Worm (Caenorhabditis elegans) whole organism, early embryonic: ENCODE measurements around the gene irld-66.

Experiments
- B0310.2 ChIP-seq: sonication (generic microtip); optimal IDR thresholded peaks from 2 replicates; lab custom pipeline; 2016; ENCODE audit warnings: mild to moderate bottlenecking, missing genetic modification characterization, missing compliant biosample characterization
- F13C5.2 ChIP-seq: sonication (generic microtip); optimal IDR thresholded peaks from 2 replicates; lab custom pipeline; 2017; ENCODE audit warnings: mild to moderate bottlenecking, missing genetic modification characterization, inconsistent platforms, missing compliant biosample characterization
- aly-1 ChIP-seq: sonication (generic microtip); optimal IDR thresholded peaks from 2 replicates; lab custom pipeline; 2016; ENCODE audit warnings: missing genetic modification characterization, missing compliant biosample characterization
- ama-1 ChIP-seq: fragments of 150-350 bp; optimal IDR thresholded peaks from 2 replicates; lab custom pipeline; 2014
- flt-1 ChIP-seq: fragments of 200-800 bp; sonication (Bioruptor generic); IDR thresholded peaks from 2 replicates; pipeline ENCODE4 v1.3.6; 2022; ENCODE audit warnings: missing genetic modification characterization, missing compliant biosample characterization
- hmg-4 ChIP-seq: fragments of 200-800 bp; sonication (Bioruptor generic); optimal IDR thresholded peaks from 2 replicates; lab custom pipeline; 2018; ENCODE audit warnings: mild to moderate bottlenecking, missing genetic modification characterization, missing compliant biosample characterization
- hnd-1 ChIP-seq: sonication (generic microtip); optimal IDR thresholded peaks from 2 replicates; lab custom pipeline; 2016; ENCODE audit warnings: missing genetic modification characterization, missing compliant biosample characterization
- scrt-1 ChIP-seq: fragments of 200-800 bp; sonication (Bioruptor generic); IDR thresholded peaks from 2 replicates; pipeline ENCODE4 v1.3.6; 2022; ENCODE audit warnings: missing genetic modification characterization, missing compliant biosample characterization
- tbx-11 ChIP-seq: fragments of 200-800 bp; sonication (Bioruptor generic); IDR thresholded peaks from 2 replicates; pipeline ENCODE4 v1.3.6; 2022; ENCODE audit warnings: missing genetic modification characterization, missing compliant biosample characterization
- tra-4 ChIP-seq: sonication (generic microtip); optimal IDR thresholded peaks from 2 replicates; lab custom pipeline; 2017; ENCODE audit warnings: missing genetic modification characterization, missing compliant biosample characterization

DNA sequence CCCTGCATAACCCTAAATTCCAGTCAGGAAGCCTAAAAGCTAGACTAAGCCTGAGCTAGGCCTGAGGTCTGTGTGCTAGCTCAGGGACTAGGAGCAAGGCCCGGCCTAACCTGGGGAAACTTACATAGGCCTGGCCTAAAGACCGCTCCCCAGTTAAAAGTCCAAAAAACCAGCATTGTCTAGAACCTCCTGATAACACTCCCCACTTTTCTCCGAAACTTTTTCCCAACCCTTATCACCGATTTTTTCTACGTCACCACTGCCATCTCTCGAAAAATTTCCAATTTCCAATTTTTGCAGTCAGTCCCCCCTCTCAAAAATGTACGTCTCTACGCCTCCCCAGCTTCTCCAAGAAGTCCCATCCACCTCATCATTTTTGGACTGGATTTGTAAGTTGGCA is 17.0 kb downstream of the irld-66 start, which contains the start of gene ZK355.2:
- TF ChIP-seq ama-1 (lab: Kevin White, UChicago), result no peak
- no peak for TF ChIP-seq hnd-1 (tag; lab: Kevin White, UChicago)
- TF ChIP-seq scrt-1 (GFP tag; lab: Robert Waterston, UW), result no peak
- no peak for TF ChIP-seq aly-1
- TF ChIP-seq B0310.2, result no peak
- no peak for TF ChIP-seq tbx-11 (GFP tag; lab: Robert Waterston, UW)
- no peak for TF ChIP-seq flt-1 (GFP tag; lab: Robert Waterston, UW)
- TF ChIP-seq F13C5.2 (tag; lab: Kevin White, UChicago), result no peak
- no peak for TF ChIP-seq hmg-4 (GFP tag; lab: Kevin White, UChicago)
- no peak for TF ChIP-seq tra-4 (tag; lab: Kevin White, UChicago)
